Worm (Caenorhabditis elegans) whole organism, midembryonic: ENCODE measurements around the gene hlb-1.

ENCODE experiments used
- cog-1 ChIP-seq: sonication (generic microtip); optimal IDR thresholded peaks from 2 replicates; lab custom pipeline; 2016; ENCODE audit warnings: missing genetic modification characterization, missing compliant biosample characterization
- flt-1 ChIP-seq: fragments of 200-800 bp; sonication (Bioruptor generic); IDR thresholded peaks from 2 replicates; pipeline ENCODE4 v1.3.6; 2022; ENCODE audit warnings: missing genetic modification characterization, missing compliant biosample characterization
- klf-2 ChIP-seq: fragments of 200-800 bp; sonication (Bioruptor generic); conservative IDR thresholded peaks from 2 replicates; pipeline ENCODE4 v1.3.6; 2022; ENCODE audit warnings: missing genetic modification reagents, missing genetic modification characterization, missing compliant biosample characterization
- med-1 ChIP-seq: sonication (generic microtip); optimal IDR thresholded peaks from 2 replicates; lab custom pipeline; 2017; ENCODE audit warnings: missing genetic modification characterization, mild to moderate bottlenecking, missing compliant biosample characterization, antibody characterized with exemption, missing genetic modification reagents; ENCODE audit not compliant: insufficient read depth
- ref-1 ChIP-seq: fragments of 200-800 bp; sonication (Bioruptor generic); conservative IDR thresholded peaks from 2 replicates; pipeline ENCODE4 v1.3.6; 2022; ENCODE audit warnings: missing genetic modification reagents, missing genetic modification characterization, missing compliant biosample characterization
- ztf-23 ChIP-seq: fragments of 200-800 bp; sonication (Bioruptor generic); IDR thresholded peaks from 2 replicates; pipeline ENCODE4 v1.3.6; 2022; ENCODE audit warnings: missing genetic modification reagents, missing genetic modification characterization, missing compliant biosample characterization
- ztf-29 ChIP-seq: fragments of 200-800 bp; sonication (Bioruptor generic); IDR thresholded peaks from 2 replicates; pipeline ENCODE4 v1.3.6; 2022; ENCODE audit warnings: missing genetic modification reagents, missing genetic modification characterization, missing compliant biosample characterization

- TF ChIP-seq med-1 (GFP tag; lab: Kevin White, UChicago): no peak
- no peak for TF ChIP-seq ztf-23 (GFP tag; lab: Robert Waterston, UW)
- TF ChIP-seq klf-2 (GFP tag; lab: Robert Waterston, UW): no peak
- no peak for TF ChIP-seq ref-1 (GFP tag; lab: Robert Waterston, UW)
- 0 out of 2 replicates have a peak, but pooled peaks have one; percentile 33 for TF ChIP-seq flt-1 (GFP tag; lab: Robert Waterston, UW)
- TF ChIP-seq cog-1: no peak
- TF ChIP-seq ztf-29 (GFP tag; lab: Robert Waterston, UW): no peak
These were observed 3.7 kb upstream of the hlb-1 start for ce11 chrX:13886195-13886594.
